Worm (Caenorhabditis elegans) whole organism, mixed stage, embryonic: ENCODE results near the gene rpt-4.
A peak's percentile ranks its signal among the peaks of the same experiment; 100 is the strongest.

ENCODE experiments used
- M03D4.4 ChIP-seq: sonication (generic microtip); optimal IDR thresholded peaks from 2 replicates; lab custom pipeline; 2017; ENCODE audit warnings: mild to moderate bottlenecking, missing genetic modification characterization, missing compliant biosample characterization
- bed-3 ChIP-seq: fragments of 200-800 bp; sonication (Bioruptor generic); optimal IDR thresholded peaks from 3 replicates; lab custom pipeline; 2018; ENCODE audit warnings: mild to moderate bottlenecking, missing genetic modification characterization, moderate library complexity, missing compliant biosample characterization
- blmp-1 ChIP-seq: fragments of 150-350 bp; optimal IDR thresholded peaks from 2 replicates; lab custom pipeline; 2014; ENCODE audit warnings: missing biosample characterization, missing genetic modification characterization
- ceh-39 ChIP-seq: fragments of 150-350 bp; optimal IDR thresholded peaks from 2 replicates; lab custom pipeline; 2014; ENCODE audit warnings: missing biosample characterization, missing genetic modification characterization
- ceh-43 ChIP-seq: fragments of 200-800 bp; sonication (Bioruptor generic); optimal IDR thresholded peaks from 2 replicates; lab custom pipeline; 2018; ENCODE audit warnings: mild to moderate bottlenecking, missing genetic modification characterization, moderate library complexity, missing compliant biosample characterization
- ceh-83 ChIP-seq: fragments of 200-800 bp; sonication (Bioruptor generic); optimal IDR thresholded peaks from 2 replicates; lab custom pipeline; 2018; ENCODE audit warnings: mild to moderate bottlenecking, missing genetic modification characterization, missing compliant biosample characterization
- ces-1 ChIP-seq: fragments of 150-350 bp; optimal IDR thresholded peaks from 2 replicates; lab custom pipeline; 2014; ENCODE audit warnings: missing biosample characterization, missing genetic modification reagents, missing genetic modification characterization
- cnd-1 ChIP-seq: fragments of 200-800 bp; sonication (Bioruptor generic); optimal IDR thresholded peaks from 2 replicates; lab custom pipeline; 2018; ENCODE audit warnings: mild to moderate bottlenecking, missing genetic modification characterization, missing compliant biosample characterization
- drap-1 ChIP-seq: fragments of 200-800 bp; sonication (Bioruptor generic); optimal IDR thresholded peaks from 3 replicates; lab custom pipeline; 2018; ENCODE audit warnings: mild to moderate bottlenecking, missing genetic modification characterization, missing compliant biosample characterization
- elt-1 ChIP-seq: sonication (generic microtip); optimal IDR thresholded peaks from 2 replicates; lab custom pipeline; 2017; ENCODE audit warnings: missing genetic modification characterization, mild to moderate bottlenecking, missing compliant biosample characterization, antibody characterized with exemption, moderate library complexity, borderline replicate concordance; ENCODE audit not compliant: insufficient read depth
- flh-1 ChIP-seq: fragments of 200-800 bp; sonication (Bioruptor generic); optimal IDR thresholded peaks from 2 replicates; lab custom pipeline; 2018; ENCODE audit warnings: mild to moderate bottlenecking, missing genetic modification characterization, moderate library complexity, missing compliant biosample characterization
- ham-2 ChIP-seq: fragments of 200-800 bp; sonication (Bioruptor generic); optimal IDR thresholded peaks from 2 replicates; lab custom pipeline; 2018; ENCODE audit warnings: mild to moderate bottlenecking, missing genetic modification characterization, missing compliant biosample characterization
- hlh-1 ChIP-seq: fragments of 150-350 bp; optimal IDR thresholded peaks from 2 replicates; lab custom pipeline; 2014; ENCODE audit warnings: missing biosample characterization, missing genetic modification reagents, missing genetic modification characterization
- lin-13 ChIP-seq: fragments of 150-350 bp; optimal IDR thresholded peaks from 2 replicates; lab custom pipeline; 2014; ENCODE audit warnings: missing biosample characterization, missing genetic modification characterization
- lin-32 ChIP-seq: fragments of 200-800 bp; sonication (Bioruptor generic); optimal IDR thresholded peaks from 2 replicates; lab custom pipeline; 2018; ENCODE audit warnings: mild to moderate bottlenecking, missing genetic modification characterization, missing compliant biosample characterization
- lsy-2 ChIP-seq: fragments of 150-350 bp; optimal IDR thresholded peaks from 2 replicates; lab custom pipeline; 2014; ENCODE audit warnings: missing biosample characterization, missing genetic modification characterization
- mep-1 ChIP-seq: fragments of 150-350 bp; optimal IDR thresholded peaks from 2 replicates; lab custom pipeline; 2017; ENCODE audit warnings: missing biosample characterization, missing genetic modification reagents, missing genetic modification characterization, inconsistent platforms
- nhr-12 ChIP-seq: fragments of 150-350 bp; optimal IDR thresholded peaks from 2 replicates; lab custom pipeline; 2014; ENCODE audit warnings: missing biosample characterization, missing genetic modification characterization
- nhr-2 ChIP-seq: fragments of 150-350 bp; optimal IDR thresholded peaks from 2 replicates; lab custom pipeline; 2014; ENCODE audit warnings: missing biosample characterization, missing genetic modification characterization
- nhr-237 ChIP-seq: fragments of 150-350 bp; optimal IDR thresholded peaks from 2 replicates; lab custom pipeline; 2014; ENCODE audit warnings: missing biosample characterization, missing genetic modification characterization
- nhr-28 ChIP-seq: fragments of 150-350 bp; optimal IDR thresholded peaks from 2 replicates; lab custom pipeline; 2014; ENCODE audit warnings: missing biosample characterization, missing genetic modification characterization
- nhr-76 ChIP-seq: sonication (generic microtip); optimal IDR thresholded peaks from 2 replicates; lab custom pipeline; 2017; ENCODE audit warnings: missing biosample characterization, missing genetic modification characterization
- pha-4 ChIP-seq: fragments of 150-350 bp; optimal IDR thresholded peaks from 2 replicates; lab custom pipeline; 2018; ENCODE audit warnings: missing biosample characterization, missing genetic modification reagents, missing genetic modification characterization
- sem-2 ChIP-seq: fragments of 200-800 bp; sonication (Bioruptor generic); optimal IDR thresholded peaks from 2 replicates; lab custom pipeline; 2018; ENCODE audit warnings: mild to moderate bottlenecking, missing genetic modification characterization, missing compliant biosample characterization
- snpc-4 ChIP-seq: fragments of 150-350 bp; optimal IDR thresholded peaks from 2 replicates; lab custom pipeline; 2014; ENCODE audit warnings: missing biosample characterization, missing genetic modification characterization
- sptf-1 ChIP-seq: sonication (generic microtip); optimal IDR thresholded peaks from 2 replicates; lab custom pipeline; 2017; ENCODE audit warnings: mild to moderate bottlenecking, missing genetic modification characterization, moderate library complexity, missing compliant biosample characterization
- tbx-8 ChIP-seq: fragments of 200-800 bp; sonication (Bioruptor generic); optimal IDR thresholded peaks from 2 replicates; lab custom pipeline; 2018; ENCODE audit warnings: mild to moderate bottlenecking, missing genetic modification characterization, moderate library complexity, missing compliant biosample characterization
- unc-120 ChIP-seq: sonication (generic microtip); optimal IDR thresholded peaks from 2 replicates; lab custom pipeline; 2017; ENCODE audit warnings: missing genetic modification characterization, missing compliant biosample characterization; ENCODE audit not compliant: poor library complexity, severe bottlenecking
- unc-39 ChIP-seq: fragments of 150-350 bp; optimal IDR thresholded peaks from 2 replicates; lab custom pipeline; 2014; ENCODE audit warnings: missing biosample characterization, missing genetic modification characterization
- unc-62 ChIP-seq: fragments of 150-350 bp; optimal IDR thresholded peaks from 2 replicates; lab custom pipeline; 2014; ENCODE audit warnings: missing biosample characterization, missing genetic modification reagents, missing genetic modification characterization
- zip-8 ChIP-seq: fragments of 150-350 bp; optimal IDR thresholded peaks from 2 replicates; lab custom pipeline; 2014; ENCODE audit warnings: missing biosample characterization, missing genetic modification characterization
- ztf-11 ChIP-seq: fragments of 150-350 bp; optimal IDR thresholded peaks from 2 replicates; lab custom pipeline; 2014; ENCODE audit warnings: missing biosample characterization, missing genetic modification characterization

rpt-4 gene

DNA sequence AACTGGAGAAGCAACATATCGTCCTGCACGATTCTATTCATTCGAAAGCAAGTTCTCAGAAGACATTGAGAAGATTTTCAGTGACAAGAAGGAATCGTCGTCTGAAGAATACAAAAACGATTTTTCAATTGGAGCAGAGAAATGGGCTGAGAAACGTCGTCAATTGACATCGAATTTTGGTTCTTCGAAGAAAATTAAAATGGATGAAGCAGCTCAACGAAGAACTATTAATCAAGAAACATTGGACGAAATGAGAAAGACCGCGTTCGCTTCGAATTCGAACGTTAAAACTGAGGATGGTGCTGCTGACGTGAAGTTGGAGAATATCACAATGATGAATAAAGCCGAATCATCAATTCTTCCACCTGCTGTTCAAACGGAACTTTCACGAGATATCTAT is at the start of gene rpt-4:
Gene rpt-4, minus strand, starts transcription at position 101 of the 400 bp plus-strand sequence.
- TF ChIP-seq blmp-1 (tag; lab: Kevin White, UChicago), result no peak
- no peak for TF ChIP-seq ceh-39 (tag; lab: Kevin White, UChicago)
- no peak for TF ChIP-seq unc-120 (tag; lab: Kevin White, UChicago)
- TF ChIP-seq bed-3 (GFP tag; lab: Kevin White, UChicago), result no peak
- TF ChIP-seq, all 35 proteins: peak for 0

DNA sequence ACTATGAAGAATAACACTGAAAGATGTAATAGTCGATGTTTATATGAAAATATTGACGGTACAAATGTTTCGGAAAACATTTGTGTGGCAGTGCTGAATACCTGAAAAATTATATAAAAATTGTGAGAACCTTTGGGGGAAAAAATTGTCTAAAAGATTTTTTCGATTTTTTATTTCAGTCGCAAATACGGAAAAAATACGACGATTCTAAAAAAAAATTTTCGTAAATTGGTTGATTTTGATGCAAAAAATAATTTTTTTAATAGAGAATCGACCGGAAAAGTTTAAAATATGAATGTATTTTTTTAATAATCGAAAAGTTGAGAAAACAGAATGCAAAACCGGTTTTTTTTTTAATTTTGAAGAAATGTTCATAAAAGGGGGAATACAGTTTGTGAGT is 49.2 kb upstream of the rpt-4 start, which contains the start of gene C50D2.7:
Gene C50D2.7, minus strand, starts transcription at position 101 of the 400 bp plus-strand sequence.
- TF ChIP-seq zip-8 (tag; lab: Kevin White, UChicago) (no peak), blmp-1 (tag; lab: Kevin White, UChicago) (no peak), sem-2 (GFP tag; lab: Kevin White, UChicago) (no peak), lin-13 (no peak), drap-1 (GFP tag; lab: Kevin White, UChicago) (no peak), hlh-1 (tag; lab: Kevin White, UChicago) (no peak), ceh-43 (GFP tag; lab: Kevin White, UChicago) (no peak), unc-120 (tag; lab: Kevin White, UChicago) (no peak), snpc-4 (tag; lab: Kevin White, UChicago) (no peak), cnd-1 (tag; lab: Kevin White, UChicago) (no peak), nhr-12 (no peak), unc-62 (GFP tag; lab: Kevin White, UChicago) (no peak), ceh-39 (tag; lab: Kevin White, UChicago) (no peak), ham-2 (no peak), nhr-237 (no peak), tbx-8 (GFP tag; lab: Kevin White, UChicago) (no peak), sptf-1 (no peak), nhr-28 (tag; lab: Kevin White, UChicago) (no peak), lsy-2 (tag; lab: Kevin White, UChicago) (no peak), M03D4.4 (tag; lab: Kevin White, UChicago) (no peak)
- TF ChIP-seq, all 35 proteins: peak for 0

ce11 chrII:91419-91818 is 45.4 kb upstream of the rpt-4 start, which contains the start of gene mcat-1:
TSS of gene mcat-1 (minus strand) at chrII:91519.
- no peak for TF ChIP-seq nhr-2 (tag; lab: Kevin White, UChicago)
- TF ChIP-seq nhr-237, result no peak
- peak; percentile 1 for TF ChIP-seq zip-8 (tag; lab: Kevin White, UChicago)
- TF ChIP-seq bed-3 (GFP tag; lab: Kevin White, UChicago), result no peak
- TF ChIP-seq flh-1 (GFP tag; lab: Kevin White, UChicago), result no peak
- TF ChIP-seq ceh-43 (GFP tag; lab: Kevin White, UChicago), result no peak
- no peak for TF ChIP-seq pha-4 (tag; lab: Kevin White, UChicago)
- TF ChIP-seq elt-1 (tag; lab: Kevin White, UChicago), result no peak
- no peak for TF ChIP-seq unc-39 (tag; lab: Kevin White, UChicago)
- TF ChIP-seq, all 35 proteins: peak for 1

- TF ChIP-seq hlh-1 (tag; lab: Kevin White, UChicago) (no peak), sem-2 (GFP tag; lab: Kevin White, UChicago) (no peak), bed-3 (GFP tag; lab: Kevin White, UChicago) (no peak), ces-1 (GFP tag; lab: Kevin White, UChicago) (no peak), tbx-8 (GFP tag; lab: Kevin White, UChicago) (no peak), M03D4.4 (tag; lab: Kevin White, UChicago) (no peak), elt-1 (tag; lab: Kevin White, UChicago) (no peak), nhr-2 (tag; lab: Kevin White, UChicago) (no peak), nhr-12 (no peak), nhr-237 (no peak), lin-32 (GFP tag; lab: Kevin White, UChicago) (no peak), nhr-28 (tag; lab: Kevin White, UChicago) (no peak), pha-4 (tag; lab: Kevin White, UChicago) (no peak), ztf-11 (tag; lab: Kevin White, UChicago) (no peak), mep-1 (tag; lab: Kevin White, UChicago) (no peak), cnd-1 (tag; lab: Kevin White, UChicago) (no peak), ceh-39 (tag; lab: Kevin White, UChicago) (no peak), nhr-76 (tag; lab: Kevin White, UChicago) (no peak), ceh-83 (GFP tag; lab: Kevin White, UChicago) (no peak)
Observed at ce11 chrII:87937-88336, 41.9 kb upstream of the rpt-4 start.
